Worm (Caenorhabditis elegans): ENCODE results near the gene C34F6.7.

DNA sequence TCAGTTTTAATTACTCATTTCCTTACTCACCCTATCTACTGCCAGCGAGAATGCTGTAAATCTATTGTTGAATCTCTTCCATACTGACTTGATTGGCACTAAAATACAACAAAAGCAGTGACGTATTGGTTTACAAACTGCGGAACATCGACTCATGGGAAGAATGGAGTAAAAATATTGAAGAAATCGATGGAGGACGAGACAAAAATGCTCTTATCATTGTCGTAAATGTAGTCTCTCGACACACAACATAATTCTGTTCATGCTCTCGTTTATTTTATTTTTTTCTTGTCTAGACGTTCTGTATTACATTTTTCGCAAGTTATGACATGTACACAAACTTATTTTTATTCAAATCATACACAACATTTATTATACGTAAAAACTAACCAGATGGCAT, 11.5 kb downstream of the C34F6.7 start, which contains the start of gene C34F6.11:
- no peak for TF ChIP-seq hnd-1 (tag; optimal IDR thresholded peaks at IDR 0.05)
- TF ChIP-seq tbx-11 (GFP tag; IDR thresholded peaks at IDR 0.05), result no peak
- TF ChIP-seq ama-1 (optimal IDR thresholded peaks at IDR 0.05), result no peak
- TF ChIP-seq hmg-4 (GFP tag; optimal IDR thresholded peaks at IDR 0.05), result no peak
- no peak for TF ChIP-seq pes-1 (GFP tag; IDR thresholded peaks at IDR 0.05)
- TF ChIP-seq scrt-1 (GFP tag; IDR thresholded peaks at IDR 0.05), result no peak
- TF ChIP-seq B0310.2 (tag; optimal IDR thresholded peaks at IDR 0.05), result no peak
- TF ChIP-seq F13C5.2 (tag; optimal IDR thresholded peaks at IDR 0.05), result no peak
- TF ChIP-seq tra-4 (tag; optimal IDR thresholded peaks at IDR 0.05), result no peak

Measured in whole organism, early embryonic.